Fruit fly (Drosophila melanogaster) S2 (cell line): ENCODE data around the gene Tep4.

Experiments used
- CG8478 ChIP-seq: fragments of >200 bp; optimal IDR thresholded peaks from 2 replicates; lab custom pipeline; 2018
- CTCF ChIP-seq, 2 experiments: fragments of >200 bp; optimal IDR thresholded peaks; 2 replicates each; lab custom pipeline; 2018

Gene Tep4

dm6 chr2L:19540307-19540706 is 8.0 kb upstream of the Tep4 start, which contains the start of gene CG13081:
CG13081 (plus strand) TSS chr2L:19540607.
- TF ChIP-seq CTCF (optimal IDR thresholded peaks at IDR 0.05; lab: Kevin White, UChicago), result no peak
- no peak for TF ChIP-seq CG8478 (lab: Kevin White, UChicago)

DNA sequence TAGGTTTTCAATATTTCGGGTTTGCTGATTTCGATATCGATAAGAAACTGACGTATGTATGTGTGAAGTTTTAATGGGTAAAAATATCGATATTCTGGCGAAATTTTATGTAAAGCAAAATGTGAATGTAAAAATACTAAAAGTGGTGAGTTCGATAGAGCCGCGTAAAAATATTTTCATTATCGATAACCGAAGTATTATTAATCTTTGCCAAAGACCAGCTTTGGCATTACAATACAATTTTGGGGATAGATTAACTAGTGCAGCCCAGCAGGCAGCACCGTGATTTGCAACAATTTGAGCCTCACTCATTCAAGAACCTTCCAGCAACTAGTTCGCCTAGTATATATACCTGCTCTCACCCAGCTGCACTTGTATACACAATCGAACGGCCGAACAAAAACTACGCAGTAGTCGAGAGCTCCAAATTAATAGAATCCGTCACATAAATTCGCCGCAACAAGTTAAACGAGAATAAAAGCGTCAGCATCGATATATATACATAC is 6.0 kb upstream of the Tep4 start:
- TF ChIP-seq CG8478 (lab: Kevin White, UChicago), result no peak
- TF ChIP-seq CTCF (optimal IDR thresholded peaks at IDR 0.05; lab: Kevin White, UChicago), result no peak

DNA sequence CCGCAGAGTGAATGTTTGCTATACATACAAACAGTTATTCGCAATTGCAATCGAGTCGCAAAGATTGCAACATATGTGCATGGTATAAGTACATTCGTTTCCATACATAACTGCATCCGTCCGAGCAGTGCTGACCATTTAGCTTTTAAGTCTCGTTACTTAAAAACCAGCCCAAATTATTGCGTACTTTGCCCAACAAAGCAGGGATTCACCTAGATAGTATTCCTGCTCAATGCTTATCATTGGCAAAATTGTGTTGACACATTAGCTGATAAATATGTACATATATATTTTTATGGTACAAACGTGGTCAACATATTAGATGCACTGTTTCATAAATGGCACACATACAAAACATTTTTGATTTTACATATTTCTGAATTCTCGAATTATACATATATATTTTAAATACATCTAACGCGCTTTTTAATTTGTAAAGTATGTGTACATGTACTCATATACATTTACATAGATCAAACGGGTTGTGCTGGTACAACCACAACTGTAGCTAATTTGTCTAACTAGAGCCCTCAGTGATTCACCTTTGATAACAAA is 5.2 kb upstream of the Tep4 start:
- no peak for TF ChIP-seq CG8478 (lab: Kevin White, UChicago)
- TF ChIP-seq CTCF (optimal IDR thresholded peaks at IDR 0.05; lab: Kevin White, UChicago), result no peak

dm6 chr2L:19546869-19547710 is 1.2 kb upstream of the Tep4 start, which contains the start of gene CG10337:
CG10337 (minus strand) TSS chr2L:19546959.
- TF ChIP-seq CG8478 (lab: Kevin White, UChicago) (no peak), CTCF (optimal IDR thresholded peaks at IDR 0.05; lab: Kevin White, UChicago) (no peak)

DNA sequence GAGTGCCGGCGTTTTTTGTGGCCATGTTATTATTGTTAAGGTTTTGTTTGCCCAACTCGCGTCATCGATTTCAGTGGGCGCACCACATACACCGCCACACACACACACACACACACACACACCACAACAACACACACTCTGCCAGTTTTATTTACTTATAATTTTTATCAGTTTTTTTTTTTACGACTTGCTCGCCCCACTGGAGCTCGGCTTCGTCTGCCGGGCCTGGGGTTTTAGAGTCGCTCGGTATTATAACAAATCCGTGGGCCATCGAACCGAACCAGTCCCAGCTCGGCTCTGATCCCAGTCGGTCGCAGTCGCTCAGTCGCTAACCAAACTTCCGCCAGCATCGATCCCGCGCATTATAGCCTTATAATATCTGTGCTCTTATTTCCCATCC is 1.1 kb downstream of the Tep4 start:
- TF ChIP-seq CG8478 (lab: Kevin White, UChicago), result no peak
- no peak for TF ChIP-seq CTCF (optimal IDR thresholded peaks at IDR 0.05; lab: Kevin White, UChicago)

DNA sequence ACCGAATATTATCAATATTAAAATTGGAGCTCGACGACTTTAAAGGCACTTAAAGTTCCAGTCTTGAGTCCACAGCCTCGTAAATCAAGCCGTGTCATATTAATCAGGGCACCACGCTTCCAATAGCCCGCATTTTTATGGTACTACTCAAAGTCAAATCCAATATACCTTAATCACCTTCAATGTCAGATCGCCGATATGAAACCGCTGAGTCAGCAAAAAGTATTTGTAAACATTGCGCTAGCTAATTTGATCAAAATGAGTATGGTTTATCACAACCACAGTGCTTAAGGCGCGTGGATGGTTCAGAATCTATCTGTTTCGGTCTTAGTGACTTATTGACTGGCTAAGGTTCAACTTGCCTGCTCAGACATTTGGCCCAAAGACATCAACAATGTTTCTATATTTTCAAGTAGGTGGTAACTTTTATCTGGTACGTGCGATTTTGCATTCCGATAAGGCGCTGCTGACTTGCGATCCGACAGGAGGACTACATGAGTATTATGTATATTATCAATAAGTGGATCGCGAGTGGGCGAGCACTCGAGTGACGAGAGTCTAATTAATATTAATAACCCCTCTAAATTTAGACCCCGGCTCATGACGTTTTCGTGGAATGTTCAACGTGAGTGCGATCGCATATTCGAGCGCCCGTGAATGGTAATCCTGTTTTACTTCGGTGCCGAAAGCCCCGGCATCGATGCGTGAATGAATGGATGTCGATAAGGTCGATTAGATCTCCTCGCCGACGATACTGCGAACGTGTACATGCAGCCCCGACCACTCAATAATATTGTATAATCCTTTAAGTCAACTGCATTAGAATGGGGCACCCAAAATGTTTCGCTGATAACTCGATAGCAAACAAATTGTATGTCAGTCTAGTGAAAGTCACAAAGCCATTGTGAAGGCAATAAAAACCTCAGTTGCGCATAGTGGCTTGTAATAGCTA is 15.0 kb downstream of the Tep4 start, which contains the start of gene CG13078:
CG13078 (plus strand) TSS at position 902 of the 952 bp plus-strand sequence.
- TF ChIP-seq CG8478 (lab: Kevin White, UChicago), result no peak
- no peak for TF ChIP-seq CTCF (optimal IDR thresholded peaks at IDR 0.05; lab: Kevin White, UChicago)

DNA sequence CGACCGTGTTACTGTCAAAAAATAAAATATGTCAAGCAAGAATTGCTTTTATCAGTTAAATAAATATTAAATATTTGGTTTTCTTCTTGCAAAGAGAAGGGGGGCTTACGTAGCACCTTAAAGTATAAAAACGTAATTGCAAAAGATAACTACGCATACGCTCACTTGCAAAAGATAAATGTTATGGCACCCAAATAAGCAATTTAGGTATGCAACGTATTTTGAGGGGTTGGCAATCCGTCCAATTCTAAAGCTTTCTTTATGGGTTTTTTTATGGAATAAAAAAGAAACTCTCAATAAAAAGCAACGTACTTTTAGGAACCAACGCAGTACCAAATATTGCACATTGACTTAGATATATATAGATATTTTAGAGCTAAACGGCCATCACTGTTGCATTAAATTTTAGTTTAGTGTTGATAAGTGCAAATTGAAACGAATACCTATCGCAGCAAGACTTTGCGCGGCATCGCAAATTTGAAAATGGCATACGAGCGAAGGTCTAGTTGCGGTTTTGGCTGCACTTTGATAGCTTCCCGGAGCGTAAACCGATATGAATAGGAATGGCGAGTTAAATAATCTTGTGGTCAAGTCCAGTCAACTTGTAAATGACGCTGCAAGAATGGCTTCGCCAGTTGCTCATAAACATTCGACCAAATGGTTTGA is 17.1 kb downstream of the Tep4 start, which contains the start of gene CG13077:
CG13077 (plus strand) TSS at position 631 of the 666 bp plus-strand sequence.
- TF ChIP-seq CTCF (optimal IDR thresholded peaks at IDR 0.05; lab: Kevin White, UChicago), result no peak
- no peak for TF ChIP-seq CG8478 (lab: Kevin White, UChicago)

DNA sequence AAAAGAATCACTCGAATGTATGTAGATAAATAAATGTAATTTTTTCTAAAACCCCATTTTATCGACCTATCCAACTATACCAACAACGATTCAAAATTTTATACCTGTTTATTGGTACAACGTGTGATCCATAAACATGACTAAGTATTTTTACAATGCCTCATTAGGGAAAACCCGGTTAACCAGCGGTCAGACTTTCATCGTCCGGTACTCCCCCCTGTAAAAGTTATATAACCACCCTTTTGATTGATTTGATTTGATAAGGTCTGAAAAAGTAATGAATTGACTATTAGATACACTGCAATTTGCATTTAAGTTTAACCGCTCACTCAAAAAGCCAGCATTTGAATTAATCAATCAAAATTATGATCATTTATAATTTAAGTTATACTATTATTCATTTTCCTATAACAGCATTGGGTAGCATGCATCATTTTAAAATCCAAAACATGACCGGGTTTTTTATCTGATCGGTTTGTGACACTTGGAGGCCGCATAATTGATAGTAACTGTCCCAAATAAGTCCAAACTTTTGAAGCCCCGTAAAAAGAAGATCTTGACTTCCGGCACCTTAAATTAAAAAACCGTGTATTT is 19.1 kb downstream of the Tep4 start:
- TF ChIP-seq CTCF (optimal IDR thresholded peaks at IDR 0.05; lab: Kevin White, UChicago) (no peak), CG8478 (lab: Kevin White, UChicago) (no peak)

DNA sequence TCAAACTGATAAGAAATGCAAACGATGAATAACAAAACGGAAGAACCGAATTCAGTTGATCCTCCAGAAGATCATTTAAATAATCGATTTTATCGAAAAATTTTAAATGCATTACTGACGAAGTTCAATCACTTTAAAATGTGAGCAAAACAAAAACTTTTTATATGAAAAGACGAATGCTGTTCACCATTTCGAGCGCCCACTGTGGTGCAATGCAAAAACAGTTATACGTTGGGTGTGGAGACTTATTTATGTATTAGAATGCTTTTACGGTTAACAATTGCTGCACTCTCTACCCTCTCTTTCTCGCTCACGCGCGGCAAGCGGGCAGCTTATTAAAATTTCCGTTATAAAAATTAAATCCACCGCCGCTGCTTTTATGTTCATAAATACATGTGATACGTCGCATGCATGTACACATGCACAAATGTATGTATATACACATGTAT is 22.5 kb downstream of the Tep4 start:
- TF ChIP-seq CTCF (optimal IDR thresholded peaks at IDR 0.05; lab: Kevin White, UChicago) (no peak), CG8478 (lab: Kevin White, UChicago) (no peak)

- TF ChIP-seq CG8478 (lab: Kevin White, UChicago) (no peak), CTCF (optimal IDR thresholded peaks at IDR 0.05; lab: Kevin White, UChicago) (no peak)
These were observed 23.5 kb downstream of the Tep4 start for dm6 chr2L:19571574-19572495.

DNA sequence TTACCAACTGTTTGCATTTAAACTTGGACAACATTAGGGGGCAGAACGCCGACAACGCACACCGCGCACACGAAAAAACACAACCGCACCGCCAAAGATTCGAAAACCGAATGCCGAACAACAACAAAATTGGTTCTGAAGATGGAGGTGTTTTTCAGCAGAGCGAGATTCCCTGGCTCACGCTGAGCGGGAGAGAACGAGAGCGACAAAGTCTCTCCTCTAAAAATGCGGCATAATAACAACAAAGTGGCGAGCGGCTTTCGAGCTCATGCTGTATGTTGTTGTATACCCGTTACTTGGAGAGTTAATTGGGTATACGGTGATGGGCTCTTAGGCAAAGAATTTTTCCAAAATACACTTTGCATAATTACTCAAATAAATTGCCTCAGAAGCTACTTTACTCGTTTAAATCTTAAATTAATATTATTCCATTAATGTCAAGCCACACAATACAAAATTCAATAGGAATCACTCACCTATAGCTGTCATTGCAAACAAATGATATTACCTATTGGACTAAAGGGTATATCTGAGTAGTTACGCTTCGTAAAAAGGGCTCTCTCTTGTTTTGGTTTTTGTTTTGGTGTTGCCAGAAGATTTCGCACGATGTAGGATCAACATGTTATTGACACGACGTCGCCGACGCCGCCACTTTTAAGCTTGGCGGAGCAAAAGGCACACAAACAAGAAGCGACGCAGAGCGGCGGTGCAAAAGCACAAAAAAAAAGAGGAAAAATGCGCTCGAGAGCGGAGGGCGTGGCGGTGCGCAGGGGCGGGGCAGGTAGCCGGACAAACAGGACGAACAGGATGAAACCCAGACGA is 24.4 kb downstream of the Tep4 start:
- TF ChIP-seq CG8478 (lab: Kevin White, UChicago) (no peak), CTCF (optimal IDR thresholded peaks at IDR 0.05; lab: Kevin White, UChicago) (no peak)
